Worm (Caenorhabditis elegans): Measurements from ENCODE around the gene moa-2.

DNA sequence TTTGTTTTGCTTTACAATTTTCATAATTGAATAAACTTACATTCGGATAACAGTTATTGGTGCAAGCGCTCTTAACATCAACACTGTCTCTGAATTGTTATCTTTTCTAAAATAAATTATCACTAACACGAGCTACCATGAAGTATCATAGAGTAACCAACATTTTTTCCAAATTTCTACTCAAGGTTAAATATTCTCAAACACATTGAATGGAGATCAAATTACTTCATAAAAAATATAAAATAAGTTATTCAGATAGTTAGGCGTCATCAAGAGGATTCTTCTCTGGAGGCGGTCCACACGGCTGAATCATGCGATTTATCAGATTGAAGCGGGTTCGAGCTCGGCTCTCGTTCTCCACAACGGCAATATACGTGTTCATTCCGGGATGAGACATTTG is 427 bp downstream of the moa-2 start, which contains the start of gene B0495.5:
- no peak for TF ChIP-seq rec-8 (tag; optimal IDR thresholded peaks at IDR 0.05)
- TF ChIP-seq F49E8.2 (tag; optimal IDR thresholded peaks at IDR 0.05; ENCODE audit: insufficient read depth) = no peak
- no peak for TF ChIP-seq ama-1 (optimal IDR thresholded peaks at IDR 0.05)
- TF ChIP-seq ama-1 (GFP tag; optimal IDR thresholded peaks at IDR 0.05) = no peak
- no peak for TF ChIP-seq attf-5 (GFP tag; optimal IDR thresholded peaks at IDR 0.05)
